Worm (Caenorhabditis elegans) whole organism, late embryonic: Measurements from ENCODE around the gene piga-1.

ENCODE experiments used
- nhr-11 ChIP-seq: fragments of 150-350 bp; optimal IDR thresholded peaks from 2 replicates; lab custom pipeline; 2014; ENCODE audit warnings: missing biosample characterization, missing genetic modification characterization
- nhr-232 ChIP-seq: sonication (generic microtip); optimal IDR thresholded peaks from 2 replicates; lab custom pipeline; 2016; ENCODE audit warnings: missing genetic modification characterization, missing compliant biosample characterization
- tbx-2 ChIP-seq: sonication (generic microtip); optimal IDR thresholded peaks from 2 replicates; lab custom pipeline; 2016; ENCODE audit warnings: missing genetic modification characterization, missing compliant biosample characterization
- unc-55 ChIP-seq: sonication (generic microtip); optimal IDR thresholded peaks from 2 replicates; lab custom pipeline; 2017; ENCODE audit warnings: missing biosample characterization, missing genetic modification reagents, missing genetic modification characterization

- no peak for TF ChIP-seq unc-55 (GFP tag; lab: Kevin White, UChicago)
- TF ChIP-seq nhr-11 (tag; lab: Kevin White, UChicago): no peak
- TF ChIP-seq nhr-232 (tag; lab: Kevin White, UChicago): no peak
- no peak for TF ChIP-seq tbx-2
Observed at ce11 chrII:8643627-8644356, 17.7 kb downstream of the piga-1 start.
